Worm (Caenorhabditis elegans): ENCODE measurements around the gene sru-45.

sru-45 gene

DNA sequence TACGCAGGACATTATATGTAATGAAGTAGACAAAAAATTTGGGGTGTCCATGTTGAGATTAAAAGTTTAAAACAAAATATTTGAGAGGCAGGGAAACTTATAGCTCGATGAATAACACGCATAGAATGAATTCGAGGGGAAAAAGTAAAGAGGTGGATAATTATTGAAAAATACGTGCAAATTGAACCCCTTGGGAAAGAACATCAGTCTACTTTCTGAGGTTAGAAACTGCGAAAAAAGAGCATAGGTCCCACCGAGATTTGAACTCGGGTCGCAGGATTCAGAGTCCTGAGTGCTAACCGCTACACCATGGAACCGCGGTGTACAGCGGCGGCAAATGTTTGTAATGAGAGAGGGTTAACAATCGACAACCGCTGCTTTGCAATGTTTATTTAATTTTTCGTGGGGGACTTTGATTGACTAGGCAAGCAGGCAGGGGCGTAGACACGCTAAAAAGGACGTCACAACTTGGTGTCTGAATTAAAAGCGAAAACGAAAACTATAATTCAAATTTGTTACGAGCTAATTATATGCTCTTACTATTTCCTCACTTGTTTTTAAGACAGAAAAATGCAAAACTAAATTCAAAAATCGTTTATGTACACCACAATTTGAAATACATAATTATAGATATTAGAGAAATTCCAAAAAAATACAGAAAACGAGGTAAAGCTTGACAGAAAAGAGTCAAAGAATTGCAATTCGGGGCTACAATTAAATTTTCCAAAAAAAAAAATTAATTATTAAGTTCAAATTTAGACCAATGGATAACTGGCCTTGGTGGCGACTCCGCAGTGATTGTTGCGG lies 26.5 kb downstream of the sru-45 start, which contains the start of gene srh-269 (continued):
- TF ChIP-seq bed-2 (GFP tag; IDR thresholded peaks at IDR 0.05): no peak
- TF ChIP-seq D2030.7 (GFP tag; IDR thresholded peaks at IDR 0.05): peak; percentile 68
- peak; percentile 98 for TF ChIP-seq Y56A3A.18 (GFP tag; IDR thresholded peaks at IDR 0.05)
- TF ChIP-seq aptf-3 (GFP tag; IDR thresholded peaks at IDR 0.05): 0 out of 2 replicates have a peak, but pooled peaks have one; percentile 74
- no peak for TF ChIP-seq sptf-2 (GFP tag; optimal IDR thresholded peaks at IDR 0.05)
- TF ChIP-seq nhr-27 (tag; optimal IDR thresholded peaks at IDR 0.05): no peak
- no peak for TF ChIP-seq ztf-3 (GFP tag; optimal IDR thresholded peaks at IDR 0.05)
- peak; percentile 20 for TF ChIP-seq lsl-1 (GFP tag; optimal IDR thresholded peaks at IDR 0.05)
- TF ChIP-seq tlf-1 (GFP tag; optimal IDR thresholded peaks at IDR 0.05): peak; percentile 70
- no peak for TF ChIP-seq nfya-2 (GFP tag; IDR thresholded peaks at IDR 0.05)
- TF ChIP-seq rec-8 (tag; optimal IDR thresholded peaks at IDR 0.05): peak in 1 of 2 experiments; percentile 39
- peak; percentile 32 for TF ChIP-seq egrh-3 (GFP tag; IDR thresholded peaks at IDR 0.05)
- TF ChIP-seq lsy-27 (tag; optimal IDR thresholded peaks at IDR 0.05; ENCODE audit: borderline replicate concordance, insufficient read depth): peak; percentile 80
- peak; percentile 87; the same call in 1 of the 2 replicates for TF ChIP-seq cebp-2 (GFP tag; IDR thresholded peaks at IDR 0.05)
- peak; percentile 91 for TF ChIP-seq lin-26 (GFP tag; IDR thresholded peaks at IDR 0.05)
- TF ChIP-seq ama-1 (optimal IDR thresholded peaks at IDR 0.05): peak; percentile 79
- peak in 1 of 2 experiments; percentile 54 for TF ChIP-seq ama-1 (GFP tag; optimal IDR thresholded peaks at IDR 0.05)
- TF ChIP-seq F39B2.1 (GFP tag; IDR thresholded peaks at IDR 0.05): no peak
- peak; percentile 56 for TF ChIP-seq mxl-1 (tag; optimal IDR thresholded peaks at IDR 0.05)
- no peak for TF ChIP-seq bed-1 (GFP tag; IDR thresholded peaks at IDR 0.05)
- peak; percentile 93 for TF ChIP-seq B0261.1 (tag; optimal IDR thresholded peaks at IDR 0.05)
- no peak for TF ChIP-seq lin-40 (tag; optimal IDR thresholded peaks at IDR 0.05)
- TF ChIP-seq let-526 (GFP tag; IDR thresholded peaks at IDR 0.05): peak; percentile 87
- TF ChIP-seq tbp1 (GFP tag; optimal IDR thresholded peaks at IDR 0.05): peak; percentile 95
- TF ChIP-seq mes-4 (tag; optimal IDR thresholded peaks at IDR 0.05): peak; percentile 10
- TF ChIP-seq dox-1 (GFP tag; IDR thresholded peaks at IDR 0.05): peak; percentile 56; the same call in 1 of the 2 replicates
- TF ChIP-seq aptf-2 (GFP tag; conservative IDR thresholded peaks at IDR 0.05): no peak
- TF ChIP-seq ceh-100 (GFP tag; IDR thresholded peaks at IDR 0.05): peak; percentile 75
- TF ChIP-seq let-607 (tag; optimal IDR thresholded peaks at IDR 0.05): peak; percentile 57 to 68
- TF ChIP-seq madf-8 (GFP tag; conservative IDR thresholded peaks at IDR 0.05): 0 out of 2 replicates have a peak, but pooled peaks have one; percentile 17
- TF ChIP-seq hmg-1.2 (GFP tag; IDR thresholded peaks at IDR 0.05): peak; percentile 81
- TF ChIP-seq Y53F4B.3 (GFP tag; IDR thresholded peaks at IDR 0.05): no peak
- peak; percentile 56 for TF ChIP-seq ceh-27 (GFP tag; optimal IDR thresholded peaks at IDR 0.05)
- no peak for TF ChIP-seq ceh-40 (GFP tag; IDR thresholded peaks at IDR 0.05)
- no peak for TF ChIP-seq F23B12.7 (tag; optimal IDR thresholded peaks at IDR 0.05; ENCODE audit: insufficient read depth)
- no peak for TF ChIP-seq pha-4 (tag; optimal IDR thresholded peaks at IDR 0.05)
- TF ChIP-seq nhr-179 (tag; optimal IDR thresholded peaks at IDR 0.05): no peak
- peak; percentile 79 for TF ChIP-seq Y95B8A.8 (GFP tag; IDR thresholded peaks at IDR 0.05)
- peak; percentile 76; the same call in 1 of the 2 replicates for TF ChIP-seq ztf-28 (GFP tag; IDR thresholded peaks at IDR 0.05)
- 0 out of 2 replicates have a peak, but pooled peaks have one; percentile 55 for TF ChIP-seq sea-2 (GFP tag; IDR thresholded peaks at IDR 0.05)
- TF ChIP-seq gei-17 (GFP tag; optimal IDR thresholded peaks at IDR 0.05): peak; percentile 51
- TF ChIP-seq cebp-1 (GFP tag; IDR thresholded peaks at IDR 0.05): peak; percentile 56; the same call in 1 of the 2 replicates
- TF ChIP-seq cebp-1 (tag; optimal IDR thresholded peaks at IDR 0.05): peak; percentile 84
- peak; percentile 58 for TF ChIP-seq athp-1 (tag; optimal IDR thresholded peaks at IDR 0.05)
- TF ChIP-seq K11D2.4 (GFP tag; IDR thresholded peaks at IDR 0.05): peak; percentile 88
- TF ChIP-seq somi-1 (GFP tag; optimal IDR thresholded peaks at IDR 0.05): peak; percentile 74
- peak; percentile 77 for TF ChIP-seq C06A6.2 (GFP tag; conservative IDR thresholded peaks at IDR 0.05)

Data from whole organism, young adult.